Fruit fly (Drosophila melanogaster) whole organism, embryonic: Measurements from ENCODE around the gene LysRS.
A peak's percentile ranks its signal among the peaks of the same experiment; 100 is the strongest.

Experiments
- CG10274 ChIP-seq: fragments of 200-800 bp; sonication (Bioruptor generic); optimal IDR thresholded peaks from 3 replicates; lab custom pipeline; 2017; ENCODE audit warnings: missing biosample characterization, mild to moderate bottlenecking, missing genetic modification characterization
- CG11723 ChIP-seq: fragments of 200-800 bp; sonication (Bioruptor generic); optimal IDR thresholded peaks from 2 replicates; lab custom pipeline; 2017; ENCODE audit warnings: missing biosample characterization, mild to moderate bottlenecking, missing genetic modification characterization
- CG12391 ChIP-seq: fragments of 200-800 bp; sonication (Bioruptor generic); optimal IDR thresholded peaks from 3 replicates; lab custom pipeline; 2018; ENCODE audit warnings: missing biosample characterization, mild to moderate bottlenecking, missing genetic modification characterization, moderate library complexity
- CG12769 ChIP-seq: fragments of 200-800 bp; sonication (Bioruptor generic); optimal IDR thresholded peaks from 2 replicates; lab custom pipeline; 2019; ENCODE audit warnings: missing biosample characterization, mild to moderate bottlenecking, missing genetic modification characterization, moderate library complexity
- CG14014 ChIP-seq: fragments of 200-800 bp; sonication (Bioruptor generic); IDR thresholded peaks from 2 replicates; pipeline ENCODE4 v1.3.6; 2022; ENCODE audit warnings: missing biosample characterization, missing genetic modification characterization
- CG15269 ChIP-seq: fragments of 200-800 bp; sonication (Bioruptor generic); optimal IDR thresholded peaks from 2 replicates; lab custom pipeline; 2018; ENCODE audit warnings: missing biosample characterization, mild to moderate bottlenecking, missing genetic modification characterization, moderate library complexity
- CG16779 ChIP-seq: fragments of 200-800 bp; sonication (Bioruptor generic); IDR thresholded peaks from 2 replicates; pipeline ENCODE4 v1.3.6; 2022; ENCODE audit warnings: missing biosample characterization, missing genetic modification characterization
- CG16863 ChIP-seq: fragments of 200-800 bp; sonication (Bioruptor generic); optimal IDR thresholded peaks from 3 replicates; lab custom pipeline; 2016; ENCODE audit warnings: missing biosample characterization, missing genetic modification characterization
- CG2120 ChIP-seq: fragments of 200-800 bp; sonication (Bioruptor generic); optimal IDR thresholded peaks from 3 replicates; lab custom pipeline; 2016; ENCODE audit warnings: missing biosample characterization, missing genetic modification characterization
- CG2875 ChIP-seq: fragments of 200-800 bp; sonication (Bioruptor generic); optimal IDR thresholded peaks from 2 replicates; lab custom pipeline; 2017; ENCODE audit warnings: missing biosample characterization, mild to moderate bottlenecking, missing genetic modification characterization, missing genetic modification reagents
- CG30431 ChIP-seq: fragments of 200-800 bp; sonication (Bioruptor generic); optimal IDR thresholded peaks from 2 replicates; lab custom pipeline; 2017; ENCODE audit warnings: missing biosample characterization, missing genetic modification characterization
- CG31441 ChIP-seq: fragments of 200-800 bp; sonication (Bioruptor generic); IDR thresholded peaks from 2 replicates; pipeline ENCODE4 v1.3.6; 2022; ENCODE audit warnings: missing biosample characterization, missing genetic modification characterization
- CG32767 ChIP-seq: fragments of 200-800 bp; sonication (Bioruptor generic); IDR thresholded peaks from 2 replicates; pipeline ENCODE4 v1.3.6; 2022; ENCODE audit warnings: missing biosample characterization, missing genetic modification characterization
- CG34422 ChIP-seq: fragments of 200-800 bp; sonication (Bioruptor generic); IDR thresholded peaks from 3 replicates; pipeline ENCODE4 v1.3.6; 2022; ENCODE audit warnings: missing biosample characterization, missing genetic modification characterization
- CG4617 ChIP-seq: fragments of 200-800 bp; sonication (Bioruptor generic); optimal IDR thresholded peaks from 3 replicates; lab custom pipeline; 2016; ENCODE audit warnings: missing biosample characterization, missing genetic modification characterization, borderline replicate concordance
- CG4707 ChIP-seq: fragments of 200-800 bp; sonication (Bioruptor generic); optimal IDR thresholded peaks from 2 replicates; lab custom pipeline; 2018; ENCODE audit warnings: missing biosample characterization, mild to moderate bottlenecking, missing genetic modification characterization, moderate library complexity
- CG7372 ChIP-seq: fragments of 200-800 bp; sonication (Bioruptor generic); IDR thresholded peaks from 2 replicates; pipeline ENCODE4 v1.3.6; 2022; ENCODE audit warnings: missing biosample characterization, missing genetic modification characterization
- CG7556 ChIP-seq: fragments of 200-800 bp; sonication (Bioruptor generic); optimal IDR thresholded peaks from 2 replicates; lab custom pipeline; 2017; ENCODE audit warnings: missing biosample characterization, mild to moderate bottlenecking, missing genetic modification characterization
- CG7928 ChIP-seq: fragments of 200-800 bp; sonication (Bioruptor generic); optimal IDR thresholded peaks from 2 replicates; lab custom pipeline; 2017; ENCODE audit warnings: missing biosample characterization, mild to moderate bottlenecking, missing genetic modification characterization
- CG7963 ChIP-seq: fragments of 200-800 bp; sonication (Bioruptor generic); IDR thresholded peaks from 3 replicates; pipeline ENCODE4 v1.3.6; 2022; ENCODE audit warnings: missing biosample characterization, missing genetic modification characterization; ENCODE audit not compliant: partially characterized antibody
- CG9876 ChIP-seq: fragments of 200-800 bp; sonication (Bioruptor generic); optimal IDR thresholded peaks from 2 replicates; lab custom pipeline; 2016; ENCODE audit warnings: missing biosample characterization, missing genetic modification characterization
- Dfd ChIP-seq, 2 experiments: fragments of >200 bp; optimal IDR thresholded peaks; 2 replicates each; lab custom pipeline; 2017; ENCODE audit warnings: missing biosample characterization in 2 of 2, missing genetic modification characterization in 2 of 2
- Drgx ChIP-seq: fragments of 200-800 bp; sonication (Bioruptor generic); IDR thresholded peaks from 2 replicates; pipeline ENCODE4 v1.3.6; 2022; ENCODE audit warnings: missing biosample characterization, missing genetic modification characterization
- Elba2 ChIP-seq: fragments of 200-800 bp; sonication (Bioruptor generic); optimal IDR thresholded peaks from 3 replicates; lab custom pipeline; 2016; ENCODE audit warnings: missing biosample characterization, missing genetic modification characterization
- Ets65A ChIP-seq: fragments of 200-800 bp; sonication (Bioruptor generic); peaks from one replicate; lab custom pipeline; 2016; ENCODE audit warnings: missing biosample characterization, missing genetic modification characterization
- Hand ChIP-seq: fragments of 200-800 bp; sonication (Bioruptor generic); optimal IDR thresholded peaks from 2 replicates; lab custom pipeline; 2017; ENCODE audit warnings: mild to moderate bottlenecking, missing biosample characterization, missing genetic modification reagents, missing genetic modification characterization
- Lim3 ChIP-seq: fragments of 200-800 bp; sonication (Bioruptor generic); IDR thresholded peaks from 2 replicates; pipeline ENCODE4 v1.3.6; 2022; ENCODE audit warnings: missing biosample characterization, missing genetic modification characterization
- MBD-R2 ChIP-seq: fragments of 200-800 bp; sonication (Bioruptor generic); IDR thresholded peaks from 2 replicates; pipeline ENCODE4 v1.3.6; 2022; ENCODE audit warnings: missing biosample characterization, missing genetic modification characterization
- MTF-1 ChIP-seq: fragments of 200-800 bp; sonication (Bioruptor generic); optimal IDR thresholded peaks from 2 replicates; lab custom pipeline; 2018; ENCODE audit warnings: missing biosample characterization, mild to moderate bottlenecking, missing genetic modification characterization, borderline replicate concordance
- Max ChIP-seq: fragments of 200-800 bp; sonication (Bioruptor generic); optimal IDR thresholded peaks from 2 replicates; lab custom pipeline; 2016; ENCODE audit warnings: missing biosample characterization, mild to moderate bottlenecking, missing genetic modification characterization
- Oli ChIP-seq: fragments of 200-800 bp; sonication (Bioruptor generic); optimal IDR thresholded peaks from 2 replicates; lab custom pipeline; 2018; ENCODE audit warnings: missing biosample characterization, mild to moderate bottlenecking, missing genetic modification characterization, moderate library complexity
- Rx ChIP-seq: fragments of 200-800 bp; sonication (Bioruptor generic); IDR thresholded peaks from 2 replicates; pipeline ENCODE4 v1.3.6; 2022; ENCODE audit warnings: missing biosample characterization, missing genetic modification characterization
- Scr ChIP-seq: fragments of 200-800 bp; sonication (Bioruptor generic); IDR thresholded peaks from 2 replicates; pipeline ENCODE4 v1.3.6; 2022; ENCODE audit warnings: missing biosample characterization, missing genetic modification characterization; ENCODE audit not compliant: partially characterized antibody
- Ssrp ChIP-seq: fragments of 200-800 bp; sonication (Bioruptor generic); optimal IDR thresholded peaks from 2 replicates; lab custom pipeline; 2018; ENCODE audit warnings: missing biosample characterization, mild to moderate bottlenecking, missing genetic modification characterization, moderate library complexity
- TFAM ChIP-seq: fragments of 200-800 bp; sonication (Bioruptor generic); optimal IDR thresholded peaks from 2 replicates; lab custom pipeline; 2017; ENCODE audit warnings: missing biosample characterization, missing genetic modification characterization, inconsistent platforms
- bigmax ChIP-seq: fragments of 200-800 bp; sonication (Bioruptor generic); optimal IDR thresholded peaks from 2 replicates; lab custom pipeline; 2018; ENCODE audit warnings: missing biosample characterization, mild to moderate bottlenecking, missing genetic modification characterization
- crp ChIP-seq, 2 experiments: fragments of 200-800 bp; sonication (Bioruptor generic); optimal IDR thresholded peaks; 2 replicates in 1 of 2; 3 replicates in 1 of 2; lab custom pipeline; 2017; ENCODE audit warnings: missing biosample characterization in 2 of 2, missing genetic modification characterization in 2 of 2, mild to moderate bottlenecking in 1 of 2, moderate library complexity in 1 of 2
- gsb-n ChIP-seq: fragments of 200-800 bp; sonication (Bioruptor generic); optimal IDR thresholded peaks from 3 replicates; lab custom pipeline; 2018; ENCODE audit warnings: missing biosample characterization, mild to moderate bottlenecking, missing genetic modification characterization
- hb ChIP-seq: fragments of 200-800 bp; sonication (Bioruptor generic); IDR thresholded peaks from 3 replicates; pipeline ENCODE4 v1.3.6; 2022; ENCODE audit warnings: missing biosample characterization, missing genetic modification characterization; ENCODE audit not compliant: partially characterized antibody
- kah ChIP-seq: fragments of 200-800 bp; sonication (Bioruptor generic); optimal IDR thresholded peaks from 2 replicates; lab custom pipeline; 2018; ENCODE audit warnings: missing biosample characterization, mild to moderate bottlenecking, missing genetic modification characterization
- org-1 ChIP-seq: fragments of 200-800 bp; sonication (Bioruptor generic); optimal IDR thresholded peaks from 2 replicates; lab custom pipeline; 2017; ENCODE audit warnings: missing biosample characterization, missing genetic modification characterization
- peb ChIP-seq: fragments of 200-800 bp; sonication (Bioruptor generic); IDR thresholded peaks from 2 replicates; pipeline ENCODE4 v1.3.6; 2022; ENCODE audit warnings: missing biosample characterization, missing genetic modification characterization
- ranshi ChIP-seq: fragments of 200-800 bp; sonication (Bioruptor generic); IDR thresholded peaks from 2 replicates; pipeline ENCODE4 v1.3.6; 2022; ENCODE audit warnings: missing biosample characterization, missing genetic modification characterization
- row ChIP-seq: fragments of 200-800 bp; sonication (Bioruptor generic); IDR thresholded peaks from 3 replicates; pipeline ENCODE4 v1.3.6; 2022; ENCODE audit warnings: missing biosample characterization, missing genetic modification characterization
- sens ChIP-seq: fragments of 200-800 bp; sonication (Bioruptor generic); peaks from one replicate; lab custom pipeline; 2016; ENCODE audit warnings: missing biosample characterization, missing genetic modification characterization
- sens-2 ChIP-seq: fragments of 200-800 bp; sonication (Bioruptor generic); IDR thresholded peaks from 2 replicates; pipeline ENCODE4 v1.3.6; 2022; ENCODE audit warnings: missing biosample characterization, missing genetic modification characterization
- tgo ChIP-seq: fragments of 200-800 bp; sonication (Bioruptor generic); IDR thresholded peaks from 3 replicates; pipeline ENCODE4 v1.3.6; 2022; ENCODE audit warnings: missing biosample characterization, missing genetic modification characterization
- trem ChIP-seq: fragments of 200-800 bp; optimal IDR thresholded peaks from 3 replicates; lab custom pipeline; 2019; ENCODE audit warnings: missing biosample characterization, mild to moderate bottlenecking, missing genetic modification characterization, moderate library complexity
- twi ChIP-seq: fragments of 200-800 bp; optimal IDR thresholded peaks from 2 replicates; lab custom pipeline; 2019; ENCODE audit warnings: missing biosample characterization, mild to moderate bottlenecking, missing genetic modification characterization, moderate library complexity
- zfh1 ChIP-seq: fragments of 200-800 bp; sonication (Bioruptor generic); IDR thresholded peaks from 3 replicates; pipeline ENCODE4 v1.3.6; 2022; ENCODE audit warnings: missing biosample characterization, missing genetic modification characterization

The LysRS gene

dm6 chrX:9583440-9584103 is 25.1 kb downstream of the LysRS start (continued):
- TF ChIP-seq Elba2 (no peak), Drgx (GFP tag; lab: Robert Waterston, UW) (peak; percentile 96), CG2120 (GFP tag; lab: Kevin White, UChicago) (peak; percentile 90), zfh1 (GFP tag; lab: Robert Waterston, UW) (peak; percentile 93), CG31441 (GFP tag; lab: Robert Waterston, UW) (peak; percentile 93), MBD-R2 (GFP tag; lab: Robert Waterston, UW) (peak; percentile 79), CG10274 (peak; percentile 87), CG7928 (GFP tag; lab: Kevin White, UChicago) (peak; percentile 73), Ssrp (tag; lab: Kevin White, UChicago) (peak; percentile 93), Ets65A (GFP tag; lab: Kevin White, UChicago) (peak; percentile 94), CG30431 (peak; percentile 85), sens-2 (GFP tag; lab: Robert Waterston, UW) (peak; percentile 75), gsb-n (tag; lab: Kevin White, UChicago) (peak; percentile 91), sens (peak; percentile 93), CG15269 (tag; lab: Kevin White, UChicago) (peak; percentile 97), tgo (GFP tag; lab: Robert Waterston, UW) (peak; percentile 94), CG12769 (tag; lab: Kevin White, UChicago) (peak; percentile 91), Dfd (GFP tag; optimal IDR thresholded peaks at IDR 0.05; lab: Kevin White, UChicago) (no peak), CG7963 (GFP tag; lab: Robert Waterston, UW) (no peak), Lim3 (GFP tag; lab: Robert Waterston, UW) (peak; percentile 78), bigmax (peak; percentile 12), CG11723 (peak; percentile 95), CG2875 (peak; percentile 93), CG14014 (peak; percentile 92), CG7556 (GFP tag; lab: Kevin White, UChicago) (peak; percentile 96), Max (GFP tag; lab: Kevin White, UChicago) (peak; percentile 82), row (GFP tag; lab: Robert Waterston, UW) (peak; percentile 97), crp (GFP tag; optimal IDR thresholded peaks at IDR 0.05; lab: Kevin White, UChicago) (peak in 1 of 2 experiments; percentile 63), peb (peak; percentile 85), Oli (tag; lab: Kevin White, UChicago) (peak; percentile 96), CG12391 (tag; lab: Kevin White, UChicago) (peak; percentile 96), CG4707 (peak; percentile 73), CG4617 (GFP tag; lab: Kevin White, UChicago) (peak; percentile 72), trem (tag; lab: Kevin White, UChicago) (peak; percentile 83), MTF-1 (GFP tag; lab: Kevin White, UChicago) (peak; percentile 76), Scr (GFP tag; lab: Robert Waterston, UW) (no peak), CG16863 (peak; percentile 65), TFAM (GFP tag; lab: Kevin White, UChicago) (peak; percentile 44), CG16779 (GFP tag; lab: Robert Waterston, UW) (peak; percentile 85; the same call in 1 of the 2 replicates), CG32767 (GFP tag; lab: Robert Waterston, UW) (peak; percentile 91), kah (peak; percentile 89), CG34422 (GFP tag; lab: Robert Waterston, UW) (peak; percentile 93), ranshi (GFP tag; lab: Robert Waterston, UW) (peak; percentile 88), twi (tag; lab: Kevin White, UChicago) (peak; percentile 89), org-1 (GFP tag; lab: Kevin White, UChicago) (peak; percentile 94), CG7372 (GFP tag; lab: Robert Waterston, UW) (peak; percentile 92), Rx (GFP tag; lab: Robert Waterston, UW) (peak; percentile 85), CG9876 (no peak), hb (GFP tag; lab: Robert Waterston, UW) (no peak), Hand (GFP tag; lab: Kevin White, UChicago) (peak; percentile 96)
